Worm (Caenorhabditis elegans) whole organism, L4 larva: ENCODE measurements around the gene noca-1.

ENCODE experiments used
- D1046.2 ChIP-seq: fragments of 200-800 bp; sonication (Bioruptor generic); IDR thresholded peaks from 2 replicates; pipeline ENCODE4 v1.3.6; 2022; ENCODE audit warnings: missing genetic modification characterization, missing compliant biosample characterization
- F26F4.8 ChIP-seq: fragments of 200-800 bp; sonication (Bioruptor generic); conservative IDR thresholded peaks from 2 replicates; pipeline ENCODE4 v1.3.6; 2022; ENCODE audit warnings: missing genetic modification characterization, missing compliant biosample characterization
- F37D6.2 ChIP-seq: sonication (generic microtip); optimal IDR thresholded peaks from 2 replicates; lab custom pipeline; 2016; ENCODE audit warnings: mild to moderate bottlenecking, missing genetic modification characterization, missing compliant biosample characterization
- F44E2.7 ChIP-seq: fragments of 200-800 bp; sonication (Bioruptor generic); IDR thresholded peaks from 2 replicates; pipeline ENCODE4 v2.1.2; 2022; ENCODE audit warnings: missing genetic modification characterization, missing compliant biosample characterization
- F49E8.2 ChIP-seq: sonication (generic microtip); optimal IDR thresholded peaks from 2 replicates; lab custom pipeline; 2016; ENCODE audit warnings: missing compliant biosample characterization, mild to moderate bottlenecking, missing genetic modification characterization, borderline replicate concordance
- T26A8.4 ChIP-seq: fragments of 200-800 bp; sonication (Bioruptor generic); IDR thresholded peaks from 2 replicates; pipeline ENCODE4 v1.3.6; 2022; ENCODE audit warnings: missing genetic modification characterization, missing compliant biosample characterization
- Y48G9A.11 ChIP-seq: fragments of 200-800 bp; sonication (Bioruptor generic); IDR thresholded peaks from 2 replicates; pipeline ENCODE4 v1.3.6; 2022; ENCODE audit warnings: missing genetic modification reagents, missing genetic modification characterization, missing compliant biosample characterization
- Y75B8A.6 ChIP-seq: fragments of 200-800 bp; sonication (Bioruptor generic); IDR thresholded peaks from 2 replicates; pipeline ENCODE4 v1.3.6; 2022; ENCODE audit warnings: missing genetic modification reagents, missing genetic modification characterization, missing compliant biosample characterization
- ZK337.2 ChIP-seq: fragments of 200-800 bp; sonication (Bioruptor generic); IDR thresholded peaks from 2 replicates; pipeline ENCODE4 v1.3.6; 2022; ENCODE audit warnings: missing genetic modification reagents, missing genetic modification characterization, missing compliant biosample characterization
- aha-1 ChIP-seq: fragments of 150-350 bp; peaks from one replicate; lab custom pipeline; 2014; ENCODE audit warnings: missing biosample characterization, missing genetic modification characterization
- attf-4 ChIP-seq: sonication (generic microtip); optimal IDR thresholded peaks from 3 replicates; lab custom pipeline; 2017; ENCODE audit warnings: missing biosample characterization, missing genetic modification characterization
- ceh-20 ChIP-seq: fragments of 200-800 bp; sonication (Bioruptor generic); IDR thresholded peaks from 2 replicates; pipeline ENCODE4 v1.3.6; 2022; ENCODE audit warnings: missing genetic modification reagents, missing genetic modification characterization, missing compliant biosample characterization
- ctbp-1 ChIP-seq: fragments of 200-800 bp; sonication (Bioruptor generic); IDR thresholded peaks from 2 replicates; pipeline ENCODE4 v1.3.6; 2022; ENCODE audit warnings: missing genetic modification reagents, missing genetic modification characterization, missing compliant biosample characterization
- daf-16 ChIP-seq, 3 experiments: sonication (generic microtip); optimal IDR thresholded peaks; 2 replicates each; lab custom pipeline; 2016 to 2017; ENCODE audit warnings: missing genetic modification characterization in 3 of 3, missing genetic modification reagents in 3 of 3, mild to moderate bottlenecking in 2 of 3, missing compliant biosample characterization in 2 of 3, missing biosample characterization in 1 of 3, moderate library complexity in 1 of 3
- daf-8 ChIP-seq: fragments of 200-800 bp; sonication (Bioruptor generic); IDR thresholded peaks from 2 replicates; pipeline ENCODE4 v1.3.6; 2022; ENCODE audit warnings: missing genetic modification characterization, missing compliant biosample characterization
- dmd-8 ChIP-seq: fragments of 200-800 bp; sonication (Bioruptor generic); IDR thresholded peaks from 2 replicates; pipeline ENCODE4 v1.3.6; 2022; ENCODE audit warnings: missing genetic modification characterization, missing compliant biosample characterization
- duxl-1 ChIP-seq: sonication (generic microtip); optimal IDR thresholded peaks from 2 replicates; lab custom pipeline; 2016; ENCODE audit warnings: mild to moderate bottlenecking, missing genetic modification characterization, moderate library complexity, missing compliant biosample characterization; ENCODE audit not compliant: poor library complexity
- dve-1 ChIP-seq: sonication (generic microtip); optimal IDR thresholded peaks from 2 replicates; lab custom pipeline; 2017; ENCODE audit warnings: antibody characterized with exemption, mild to moderate bottlenecking, missing genetic modification characterization, missing compliant biosample characterization; ENCODE audit not compliant: insufficient read depth
- egl-43 ChIP-seq: fragments of 200-800 bp; sonication (Bioruptor generic); IDR thresholded peaks from 2 replicates; pipeline ENCODE4 v1.3.6; 2022; ENCODE audit warnings: missing genetic modification reagents, missing genetic modification characterization, missing compliant biosample characterization
- fos-1 ChIP-seq: fragments of 150-350 bp; optimal IDR thresholded peaks from 2 replicates; lab custom pipeline; 2014; ENCODE audit warnings: missing biosample characterization, missing genetic modification characterization
- hif-1 ChIP-seq, 2 experiments: sonication (generic microtip); optimal IDR thresholded peaks; 2 replicates each; lab custom pipeline; 2016 to 2017; ENCODE audit warnings: missing compliant biosample characterization in 2 of 2, missing genetic modification characterization in 2 of 2, missing genetic modification reagents in 2 of 2, missing genotype in 2 of 2, mild to moderate bottlenecking in 1 of 2
- hlh-11 ChIP-seq: fragments of 200-800 bp; sonication (Bioruptor generic); optimal IDR thresholded peaks from 2 replicates; lab custom pipeline; 2018; ENCODE audit warnings: mild to moderate bottlenecking, missing genetic modification characterization, missing compliant biosample characterization
- hlh-30 ChIP-seq: sonication (generic microtip); optimal IDR thresholded peaks from 2 replicates; lab custom pipeline; 2017; ENCODE audit warnings: antibody characterized with exemption, mild to moderate bottlenecking, missing genetic modification characterization, missing compliant biosample characterization; ENCODE audit not compliant: insufficient read depth
- jun-1 ChIP-seq: fragments of 150-350 bp; optimal IDR thresholded peaks from 2 replicates; lab custom pipeline; 2014; ENCODE audit warnings: missing biosample characterization, missing genetic modification reagents, missing genetic modification characterization
- lim-7 ChIP-seq: fragments of 200-800 bp; sonication (Bioruptor generic); IDR thresholded peaks from 2 replicates; pipeline ENCODE4 v1.3.6; 2022; ENCODE audit warnings: missing genetic modification characterization, missing compliant biosample characterization
- lin-1 ChIP-seq: fragments of 200-800 bp; sonication (Bioruptor generic); IDR thresholded peaks from 2 replicates; pipeline ENCODE4 v1.3.6; 2022; ENCODE audit warnings: missing genetic modification reagents, missing genetic modification characterization, missing compliant biosample characterization
- lin-13 ChIP-seq: fragments of 150-350 bp; optimal IDR thresholded peaks from 2 replicates; lab custom pipeline; 2014; ENCODE audit warnings: missing biosample characterization, missing genetic modification reagents, missing genetic modification characterization
- lin-39 ChIP-seq: fragments of 150-350 bp; optimal IDR thresholded peaks from 2 replicates; lab custom pipeline; 2014; ENCODE audit warnings: missing biosample characterization, missing genetic modification reagents, missing genetic modification characterization
- lir-3 ChIP-seq: sonication (generic microtip); optimal IDR thresholded peaks from 2 replicates; lab custom pipeline; 2016; ENCODE audit warnings: mild to moderate bottlenecking, missing genetic modification characterization, missing compliant biosample characterization
- madf-9 ChIP-seq: fragments of 200-800 bp; sonication (Bioruptor generic); conservative IDR thresholded peaks from 2 replicates; pipeline ENCODE4 v1.3.6; 2022; ENCODE audit warnings: missing genetic modification reagents, missing genetic modification characterization, missing compliant biosample characterization
- mdl-1 ChIP-seq, 2 experiments: fragments of 150-350 bp in 1 of 2; sonication (generic microtip) in 1 of 2; optimal IDR thresholded peaks; 2 replicates each; lab custom pipeline; 2014 to 2017; ENCODE audit warnings: missing biosample characterization in 2 of 2, missing genetic modification characterization in 2 of 2
- mdt-29 ChIP-seq: fragments of 200-800 bp; sonication (Bioruptor generic); IDR thresholded peaks from 2 replicates; pipeline ENCODE4 v1.3.6; 2022; ENCODE audit warnings: missing genetic modification reagents, missing genetic modification characterization, missing compliant biosample characterization
- mep-1 ChIP-seq: fragments of 150-350 bp; sonication (generic microtip); optimal IDR thresholded peaks from 3 replicates; lab custom pipeline; 2014; ENCODE audit warnings: missing biosample characterization, missing genetic modification characterization
- mxl-3 ChIP-seq: fragments of 200-800 bp; sonication (Bioruptor generic); optimal IDR thresholded peaks from 2 replicates; lab custom pipeline; 2018; ENCODE audit warnings: mild to moderate bottlenecking, missing genetic modification characterization, missing compliant biosample characterization
- nhr-10 ChIP-seq: fragments of 150-350 bp; optimal IDR thresholded peaks from 2 replicates; lab custom pipeline; 2014; ENCODE audit warnings: missing biosample characterization, missing genetic modification characterization
- nhr-11 ChIP-seq: fragments of 150-350 bp; optimal IDR thresholded peaks from 2 replicates; lab custom pipeline; 2014; ENCODE audit warnings: missing biosample characterization, missing genetic modification characterization
- nhr-111 ChIP-seq: fragments of 200-800 bp; sonication (Bioruptor generic); optimal IDR thresholded peaks from 2 replicates; lab custom pipeline; 2018; ENCODE audit warnings: mild to moderate bottlenecking, missing genetic modification characterization, missing compliant biosample characterization
- nhr-28 ChIP-seq: fragments of 150-350 bp; optimal IDR thresholded peaks from 2 replicates; lab custom pipeline; 2014; ENCODE audit warnings: missing biosample characterization, missing genetic modification characterization
- nhr-41 ChIP-seq: fragments of 200-800 bp; sonication (Bioruptor generic); IDR thresholded peaks from 2 replicates; pipeline ENCODE4 v1.3.6; 2022; ENCODE audit warnings: missing genetic modification reagents, missing genetic modification characterization, missing compliant biosample characterization
- nhr-42 ChIP-seq: fragments of 200-800 bp; sonication (Bioruptor generic); IDR thresholded peaks from 2 replicates; pipeline ENCODE4 v1.3.6; 2022; ENCODE audit warnings: missing genetic modification characterization, missing compliant biosample characterization
- nhr-48 ChIP-seq: sonication (generic microtip); optimal IDR thresholded peaks from 2 replicates; lab custom pipeline; 2016; ENCODE audit warnings: mild to moderate bottlenecking, missing genetic modification characterization, missing compliant biosample characterization
- nhr-6 ChIP-seq: fragments of 150-350 bp; optimal IDR thresholded peaks from 2 replicates; lab custom pipeline; 2014; ENCODE audit warnings: missing biosample characterization, missing genetic modification characterization
- nhr-76 ChIP-seq: fragments of 150-350 bp; optimal IDR thresholded peaks from 2 replicates; lab custom pipeline; 2014; ENCODE audit warnings: missing biosample characterization, missing genetic modification characterization
- nhr-77 ChIP-seq: fragments of 150-350 bp; optimal IDR thresholded peaks from 2 replicates; lab custom pipeline; 2014; ENCODE audit warnings: missing biosample characterization, missing genetic modification characterization
- php-3 ChIP-seq: fragments of 200-800 bp; sonication (Bioruptor generic); IDR thresholded peaks from 2 replicates; pipeline ENCODE4 v1.3.6; 2022; ENCODE audit warnings: missing genetic modification reagents, missing genetic modification characterization, missing compliant biosample characterization
- snpc-1.2 ChIP-seq: fragments of 200-800 bp; sonication (Bioruptor generic); IDR thresholded peaks from 2 replicates; pipeline ENCODE4 v1.3.6; 2022; ENCODE audit warnings: missing genetic modification reagents, missing genetic modification characterization, missing compliant biosample characterization
- snpc-4 ChIP-seq: fragments of 150-350 bp; optimal IDR thresholded peaks from 2 replicates; lab custom pipeline; 2014; ENCODE audit warnings: missing biosample characterization, missing genetic modification characterization
- tra-1 ChIP-seq: fragments of 200-800 bp; sonication (Bioruptor generic); IDR thresholded peaks from 2 replicates; pipeline ENCODE4 v1.3.6; 2022; ENCODE audit warnings: missing genetic modification reagents, missing genetic modification characterization, missing compliant biosample characterization
- zfp-2 ChIP-seq: sonication (generic microtip); optimal IDR thresholded peaks from 2 replicates; lab custom pipeline; 2016; ENCODE audit warnings: mild to moderate bottlenecking, missing genetic modification characterization, missing compliant biosample characterization
- zip-11 ChIP-seq: fragments of 200-800 bp; sonication (Bioruptor generic); IDR thresholded peaks from 2 replicates; pipeline ENCODE4 v1.3.6; 2022; ENCODE audit warnings: missing genetic modification characterization, missing compliant biosample characterization
- zip-2 ChIP-seq: fragments of 150-350 bp; optimal IDR thresholded peaks from 2 replicates; lab custom pipeline; 2014; ENCODE audit warnings: missing biosample characterization, missing genetic modification characterization

Gene noca-1

ce11 chrV:13130439-13130840 is 22.3 kb upstream of the noca-1 start (continued):
- TF ChIP-seq ZK337.2 (GFP tag; lab: Robert Waterston, UW) (0 out of 2 replicates have a peak, but pooled peaks have one; percentile 20), dve-1 (tag; lab: Kevin White, UChicago) (peak; percentile 64), Y48G9A.11 (GFP tag; lab: Robert Waterston, UW) (no peak), nhr-42 (GFP tag; lab: Robert Waterston, UW) (no peak), zip-2 (no peak), snpc-1.2 (GFP tag; lab: Robert Waterston, UW) (0 out of 2 replicates have a peak, but pooled peaks have one; percentile 9), mdl-1 (tag; optimal IDR thresholded peaks at IDR 0.05; lab: Kevin White, UChicago) (peak in 1 of 2 experiments; percentile 57), duxl-1 (tag; lab: Kevin White, UChicago) (peak; percentile 42), jun-1 (no peak), F44E2.7 (GFP tag; lab: Robert Waterston, UW) (no peak), lim-7 (GFP tag; lab: Robert Waterston, UW) (no peak), lir-3 (tag; lab: Kevin White, UChicago) (no peak), ctbp-1 (GFP tag; lab: Robert Waterston, UW) (peak; percentile 66; the same call in 1 of the 2 replicates), hif-1 (tag; optimal IDR thresholded peaks at IDR 0.05; lab: Kevin White, UChicago) (peak in 1 of 2 experiments; percentile 30), mep-1 (peak; percentile 72), F26F4.8 (no peak), snpc-4 (tag; lab: Kevin White, UChicago) (no peak), mxl-3 (peak; percentile 35), Y75B8A.6 (no peak), daf-8 (GFP tag; lab: Robert Waterston, UW) (no peak), dmd-8 (peak; percentile 74; the same call in 1 of the 2 replicates), hlh-11 (tag; lab: Kevin White, UChicago) (peak; percentile 90), nhr-77 (peak; percentile 50), F37D6.2 (peak; percentile 36), fos-1 (no peak), aha-1 (tag; lab: Kevin White, UChicago) (peak; percentile 82), daf-16 (GFP tag; optimal IDR thresholded peaks at IDR 0.05; lab: Kevin White, UChicago) (peak in 1 of 2 experiments; percentile 37), daf-16 (tag; optimal IDR thresholded peaks at IDR 0.05; lab: Kevin White, UChicago) (peak; percentile 55), nhr-111 (GFP tag; lab: Kevin White, UChicago) (no peak), lin-39 (tag; lab: Kevin White, UChicago) (no peak), egl-43 (GFP tag; lab: Robert Waterston, UW) (peak; percentile 84), F49E8.2 (tag; lab: Kevin White, UChicago) (no peak), lin-1 (GFP tag; lab: Robert Waterston, UW) (peak; percentile 84), zip-11 (GFP tag; lab: Robert Waterston, UW) (no peak), lin-13 (GFP tag; lab: Kevin White, UChicago) (peak; percentile 70), T26A8.4 (GFP tag; lab: Robert Waterston, UW) (no peak; the same call in 1 of the 2 replicates), tra-1 (peak; percentile 32; the same call in 1 of the 2 replicates), mdt-29 (peak; percentile 49; the same call in 1 of the 2 replicates), madf-9 (no peak), D1046.2 (no peak), nhr-6 (tag; lab: Kevin White, UChicago) (peak; percentile 66), zfp-2 (tag; lab: Kevin White, UChicago) (no peak), attf-4 (no peak), nhr-11 (tag; lab: Kevin White, UChicago) (peak; percentile 63), ceh-20 (GFP tag; lab: Robert Waterston, UW) (no peak), nhr-48 (peak; percentile 44), nhr-76 (tag; lab: Kevin White, UChicago) (no peak), nhr-41 (0 out of 2 replicates have a peak, but pooled peaks have one; percentile 7), nhr-10 (tag; lab: Kevin White, UChicago) (peak; percentile 4), nhr-28 (tag; lab: Kevin White, UChicago) (peak; percentile 51), hlh-30 (tag; lab: Kevin White, UChicago) (peak; percentile 51), php-3 (GFP tag; lab: Robert Waterston, UW) (peak; percentile 63)
